Worm (Caenorhabditis elegans): Measurements from ENCODE around the gene Y73B6BL.270.

Gene Y73B6BL.270

ce11 chrIV:6321667-6322066, 43.5 kb upstream of the Y73B6BL.270 start, which contains the start of gene Y73B6BL.29 (continued):
- TF ChIP-seq gei-8 (GFP tag; optimal IDR thresholded peaks at IDR 0.05) (no peak), zag-1 (tag; optimal IDR thresholded peaks at IDR 0.05) (no peak), lin-15B (tag; optimal IDR thresholded peaks at IDR 0.05) (no peak), cey-2 (tag; optimal IDR thresholded peaks at IDR 0.05; ENCODE audit: borderline replicate concordance, insufficient read depth) (no peak), spr-3 (GFP tag; optimal IDR thresholded peaks at IDR 0.05) (no peak), daf-16 (GFP tag; optimal IDR thresholded peaks at IDR 0.05) (peak; percentile 39 to 68), daf-16 (tag; optimal IDR thresholded peaks at IDR 0.05) (peak; percentile 45), lin-29 (GFP tag; IDR thresholded peaks at IDR 0.05) (no peak), lsy-2 (tag; optimal IDR thresholded peaks at IDR 0.05) (peak; percentile 68 to 96), Y48G9A.11 (GFP tag; IDR thresholded peaks at IDR 0.05) (peak; percentile 85), arid-1 (GFP tag; conservative IDR thresholded peaks at IDR 0.05) (peak; percentile 72), ctbp-1 (GFP tag; IDR thresholded peaks at IDR 0.05) (peak; percentile 51; the same call in 1 of the 2 replicates), dve-1 (tag; optimal IDR thresholded peaks at IDR 0.05; ENCODE audit: insufficient read depth) (peak; percentile 90), fkh-10 (GFP tag; optimal IDR thresholded peaks at IDR 0.05) (peak; percentile 71), ztf-7 (tag; optimal IDR thresholded peaks at IDR 0.05) (peak; percentile 84), T20F7.1 (GFP tag; optimal IDR thresholded peaks at IDR 0.05) (peak; percentile 71), tra-1 (GFP tag; IDR thresholded peaks at IDR 0.05) (peak; percentile 76; the same call in 1 of the 2 replicates), unc-62 (GFP tag; optimal IDR thresholded peaks at IDR 0.05 in 1 of 2) (no peak), unc-62 (tag; optimal IDR thresholded peaks at IDR 0.05) (no peak), ceh-44 (GFP tag; IDR thresholded peaks at IDR 0.05) (peak; percentile 93), lir-3 (tag; optimal IDR thresholded peaks at IDR 0.05) (peak; percentile 35), madf-5 (GFP tag; IDR thresholded peaks at IDR 0.05) (no peak), dmd-9 (GFP tag; IDR thresholded peaks at IDR 0.05) (peak; percentile 82), rbr-2 (tag; optimal IDR thresholded peaks at IDR 0.05) (peak; percentile 78), nhr-25 (tag; optimal IDR thresholded peaks at IDR 0.05; ENCODE audit: borderline replicate concordance, insufficient read depth) (no peak), mxl-3 (GFP tag; optimal IDR thresholded peaks at IDR 0.05) (peak; percentile 51), T26A8.4 (GFP tag; IDR thresholded peaks at IDR 0.05) (peak; percentile 77), attf-4 (tag; optimal IDR thresholded peaks at IDR 0.05) (no peak), lin-13 (GFP tag; optimal IDR thresholded peaks at IDR 0.05) (peak; percentile 35), lin-38 (GFP tag; IDR thresholded peaks at IDR 0.05) (peak; percentile 86), aha-1 (tag) (peak; percentile 85), zfp-2 (tag; optimal IDR thresholded peaks at IDR 0.05) (peak; percentile 88), daf-8 (GFP tag; IDR thresholded peaks at IDR 0.05) (no peak), nhr-111 (GFP tag; optimal IDR thresholded peaks at IDR 0.05) (no peak), nhr-42 (GFP tag; IDR thresholded peaks at IDR 0.05) (no peak), nhr-6 (tag; optimal IDR thresholded peaks at IDR 0.05) (peak; percentile 96), hlh-11 (tag; optimal IDR thresholded peaks at IDR 0.05) (peak; percentile 71), ZK546.5 (tag; optimal IDR thresholded peaks at IDR 0.05) (peak; percentile 43 to 51), F49E8.2 (tag; optimal IDR thresholded peaks at IDR 0.05; ENCODE audit: borderline replicate concordance) (peak; percentile 81), lin-39 (tag; optimal IDR thresholded peaks at IDR 0.05) (no peak), ceh-62 (tag; optimal IDR thresholded peaks at IDR 0.05) (no peak), ceh-20 (GFP tag; IDR thresholded peaks at IDR 0.05) (no peak), nhr-76 (tag; optimal IDR thresholded peaks at IDR 0.05) (no peak), ceh-32 (tag; optimal IDR thresholded peaks at IDR 0.05; ENCODE audit: poor library complexity) (peak; percentile 58), nhr-77 (tag; optimal IDR thresholded peaks at IDR 0.05) (no peak), php-3 (GFP tag; IDR thresholded peaks at IDR 0.05) (no peak), nhr-102 (tag; optimal IDR thresholded peaks at IDR 0.05) (peak; percentile 85), zip-2 (tag; optimal IDR thresholded peaks at IDR 0.05) (peak; percentile 72), skn-1 (tag; optimal IDR thresholded peaks at IDR 0.05) (no peak), aly-2 (tag; optimal IDR thresholded peaks at IDR 0.05) (no peak), mes-2 (tag; optimal IDR thresholded peaks at IDR 0.05; ENCODE audit: poor library complexity, severe bottlenecking) (peak; percentile 100), ceh-28 (tag; optimal IDR thresholded peaks at IDR 0.05) (no peak)
